Worm (Caenorhabditis elegans): ENCODE results near the gene T20G5.9.

Gene T20G5.9

ce11 chrIII:10214540-10214979 is 4.9 kb downstream of the T20G5.9 start (continued):
- peak; percentile 61 for TF ChIP-seq nhr-19 (GFP tag; conservative IDR thresholded peaks at IDR 0.05)
- TF ChIP-seq lsy-2 (tag; optimal IDR thresholded peaks at IDR 0.05), result peak; percentile 5 to 34
- peak; percentile 49 for TF ChIP-seq tbx-2 (tag; optimal IDR thresholded peaks at IDR 0.05)
- TF ChIP-seq ztf-4 (tag; optimal IDR thresholded peaks at IDR 0.05), result peak; percentile 92
- no peak for TF ChIP-seq aha-1 (tag; optimal IDR thresholded peaks at IDR 0.05)
- TF ChIP-seq ets-5 (GFP tag; IDR thresholded peaks at IDR 0.05), result no peak
- TF ChIP-seq hpl-2 (GFP tag; optimal IDR thresholded peaks at IDR 0.05), result peak; percentile 46
- no peak for TF ChIP-seq nhr-76 (tag; optimal IDR thresholded peaks at IDR 0.05)
- peak; percentile 59 for TF ChIP-seq C04F5.9 (tag; optimal IDR thresholded peaks at IDR 0.05)
- no peak for TF ChIP-seq isw-1 (GFP tag; IDR thresholded peaks at IDR 0.05)
- no peak for TF ChIP-seq fkh-10 (GFP tag; optimal IDR thresholded peaks at IDR 0.05)
- TF ChIP-seq pag-3 (tag; optimal IDR thresholded peaks at IDR 0.05; ENCODE audit: borderline replicate concordance, insufficient read depth), result no peak
- TF ChIP-seq efl-3 (GFP tag; optimal IDR thresholded peaks at IDR 0.05), result no peak
- TF ChIP-seq ztf-11 (tag; optimal IDR thresholded peaks at IDR 0.05), result peak in 1 of 2 experiments; percentile 22
- TF ChIP-seq fkh-4 (tag; optimal IDR thresholded peaks at IDR 0.05; ENCODE audit: borderline replicate concordance), result no peak
- peak; percentile 48 for TF ChIP-seq xbp-1 (tag; optimal IDR thresholded peaks at IDR 0.05)
- TF ChIP-seq zag-1 (tag; optimal IDR thresholded peaks at IDR 0.05), result no peak
- peak; percentile 75 for TF ChIP-seq nhr-71 (tag; optimal IDR thresholded peaks at IDR 0.05)
- TF ChIP-seq hlh-4 (tag; optimal IDR thresholded peaks at IDR 0.05), result no peak
- TF ChIP-seq nhr-90 (tag; optimal IDR thresholded peaks at IDR 0.05; ENCODE audit: poor library complexity), result peak; percentile 69
- TF ChIP-seq ceh-8 (GFP tag; optimal IDR thresholded peaks at IDR 0.05), result no peak
- no peak for TF ChIP-seq lin-13 (GFP tag; optimal IDR thresholded peaks at IDR 0.05)
- no peak for TF ChIP-seq mef-2 (tag; optimal IDR thresholded peaks at IDR 0.05)
- peak; percentile 45; the same call in 1 of the 2 replicates for TF ChIP-seq ceh-88 (GFP tag; IDR thresholded peaks at IDR 0.05)
- peak in 1 of 2 experiments; percentile 62 for TF ChIP-seq lin-35 (GFP tag; optimal IDR thresholded peaks at IDR 0.05)
- no peak for TF ChIP-seq fkh-8 (tag; optimal IDR thresholded peaks at IDR 0.05)
- TF ChIP-seq unc-98 (GFP tag; IDR thresholded peaks at IDR 0.05), result no peak; the same call in 1 of the 2 replicates
- TF ChIP-seq nhr-11 (tag; optimal IDR thresholded peaks at IDR 0.05), result no peak
- peak; percentile 14 to 31 for TF ChIP-seq efl-1 (optimal IDR thresholded peaks at IDR 0.05)
- peak in 1 of 2 experiments; percentile 92 for TF ChIP-seq efl-1 (GFP tag; optimal IDR thresholded peaks at IDR 0.05 in 1 of 2)
- TF ChIP-seq elt-3 (tag; optimal IDR thresholded peaks at IDR 0.05), result no peak
- no peak for TF ChIP-seq hlh-17 (GFP tag; optimal IDR thresholded peaks at IDR 0.05; ENCODE audit: borderline replicate concordance)
- TF ChIP-seq dsc-1 (tag; optimal IDR thresholded peaks at IDR 0.05), result peak; percentile 10
- TF ChIP-seq Y116A8C.19 (tag; optimal IDR thresholded peaks at IDR 0.05; ENCODE audit: borderline replicate concordance), result no peak
- no peak for TF ChIP-seq unc-86 (tag; optimal IDR thresholded peaks at IDR 0.05)
- TF ChIP-seq snpc-4 (tag; optimal IDR thresholded peaks at IDR 0.05), result no peak
- TF ChIP-seq fos-1 (tag; optimal IDR thresholded peaks at IDR 0.05), result no peak
- no peak for TF ChIP-seq nhr-28 (tag; optimal IDR thresholded peaks at IDR 0.05)
- TF ChIP-seq unc-62 (GFP tag; optimal IDR thresholded peaks at IDR 0.05), result no peak
- no peak for TF ChIP-seq tlp-1 (tag; optimal IDR thresholded peaks at IDR 0.05)
- no peak for TF ChIP-seq ceh-63 (GFP tag; optimal IDR thresholded peaks at IDR 0.05)
- no peak for TF ChIP-seq mep-1 (tag; optimal IDR thresholded peaks at IDR 0.05)
- TF ChIP-seq irx-1 (tag; optimal IDR thresholded peaks at IDR 0.05), result no peak
- peak; percentile 58 for TF ChIP-seq grh-1 (GFP tag; IDR thresholded peaks at IDR 0.05)
- peak; percentile 28 for TF ChIP-seq swsn-7 (tag; optimal IDR thresholded peaks at IDR 0.05)
- no peak for TF ChIP-seq nhr-84 (tag; optimal IDR thresholded peaks at IDR 0.05)
- TF ChIP-seq sox-4 (tag; optimal IDR thresholded peaks at IDR 0.05), result no peak
- no peak for TF ChIP-seq lin-39 (tag; optimal IDR thresholded peaks at IDR 0.05)
- peak; percentile 60 for TF ChIP-seq elt-2 (tag; optimal IDR thresholded peaks at IDR 0.05)
- no peak for TF ChIP-seq nhr-12 (tag; optimal IDR thresholded peaks at IDR 0.05)
- no peak for TF ChIP-seq jun-1 (tag; optimal IDR thresholded peaks at IDR 0.05)
- no peak for TF ChIP-seq unc-130 (tag; optimal IDR thresholded peaks at IDR 0.05)
- TF ChIP-seq zip-4 (GFP tag; optimal IDR thresholded peaks at IDR 0.05), result no peak

Data from whole organism, L1 larva.